Worm (Caenorhabditis elegans) whole organism, early embryonic: ENCODE measurements around the gene sre-53.

Experiments used
- B0310.2 ChIP-seq: sonication (generic microtip); optimal IDR thresholded peaks from 2 replicates; lab custom pipeline; 2016; ENCODE audit warnings: mild to moderate bottlenecking, missing genetic modification characterization, missing compliant biosample characterization
- F13C5.2 ChIP-seq: sonication (generic microtip); optimal IDR thresholded peaks from 2 replicates; lab custom pipeline; 2017; ENCODE audit warnings: mild to moderate bottlenecking, missing genetic modification characterization, inconsistent platforms, missing compliant biosample characterization
- aly-1 ChIP-seq: sonication (generic microtip); optimal IDR thresholded peaks from 2 replicates; lab custom pipeline; 2016; ENCODE audit warnings: missing genetic modification characterization, missing compliant biosample characterization
- ama-1 ChIP-seq: fragments of 150-350 bp; optimal IDR thresholded peaks from 2 replicates; lab custom pipeline; 2014
- ceh-13 ChIP-seq: fragments of 200-800 bp; sonication (Bioruptor generic); optimal IDR thresholded peaks from 2 replicates; lab custom pipeline; 2018; ENCODE audit warnings: mild to moderate bottlenecking, missing genetic modification characterization, missing compliant biosample characterization
- ceh-36 ChIP-seq: sonication (generic microtip); optimal IDR thresholded peaks from 2 replicates; lab custom pipeline; 2016; ENCODE audit warnings: missing genetic modification characterization, inconsistent platforms, missing compliant biosample characterization
- ets-7 ChIP-seq: sonication (generic microtip); optimal IDR thresholded peaks from 2 replicates; lab custom pipeline; 2016; ENCODE audit warnings: missing genotype, missing genetic modification characterization, missing compliant biosample characterization
- flt-1 ChIP-seq: fragments of 200-800 bp; sonication (Bioruptor generic); IDR thresholded peaks from 2 replicates; pipeline ENCODE4 v1.3.6; 2022; ENCODE audit warnings: missing genetic modification characterization, missing compliant biosample characterization
- hmbx-1 ChIP-seq: sonication (generic microtip); optimal IDR thresholded peaks from 2 replicates; lab custom pipeline; 2016; ENCODE audit warnings: mild to moderate bottlenecking, missing genetic modification characterization, missing compliant biosample characterization
- hmg-4 ChIP-seq: fragments of 200-800 bp; sonication (Bioruptor generic); optimal IDR thresholded peaks from 2 replicates; lab custom pipeline; 2018; ENCODE audit warnings: mild to moderate bottlenecking, missing genetic modification characterization, missing compliant biosample characterization
- hnd-1 ChIP-seq: sonication (generic microtip); optimal IDR thresholded peaks from 2 replicates; lab custom pipeline; 2016; ENCODE audit warnings: missing genetic modification characterization, missing compliant biosample characterization
- pes-1 ChIP-seq: fragments of 200-800 bp; sonication (Bioruptor generic); IDR thresholded peaks from 2 replicates; pipeline ENCODE4 v1.3.6; 2022; ENCODE audit warnings: missing genetic modification reagents, missing genetic modification characterization, missing compliant biosample characterization
- scrt-1 ChIP-seq: fragments of 200-800 bp; sonication (Bioruptor generic); IDR thresholded peaks from 2 replicates; pipeline ENCODE4 v1.3.6; 2022; ENCODE audit warnings: missing genetic modification characterization, missing compliant biosample characterization
- sea-1 ChIP-seq: fragments of 200-800 bp; sonication (Bioruptor generic); conservative IDR thresholded peaks from 2 replicates; pipeline ENCODE4 v1.3.6; 2022; ENCODE audit warnings: missing genetic modification characterization, missing compliant biosample characterization
- tbx-11 ChIP-seq: fragments of 200-800 bp; sonication (Bioruptor generic); IDR thresholded peaks from 2 replicates; pipeline ENCODE4 v1.3.6; 2022; ENCODE audit warnings: missing genetic modification characterization, missing compliant biosample characterization
- tbx-37 ChIP-seq: fragments of 200-800 bp; sonication (Bioruptor generic); conservative IDR thresholded peaks from 2 replicates; pipeline ENCODE4 v1.3.6; 2022; ENCODE audit warnings: missing genetic modification reagents, missing genetic modification characterization, missing compliant biosample characterization
- tra-4 ChIP-seq: sonication (generic microtip); optimal IDR thresholded peaks from 2 replicates; lab custom pipeline; 2017; ENCODE audit warnings: missing genetic modification characterization, missing compliant biosample characterization

The sre-53 gene

DNA sequence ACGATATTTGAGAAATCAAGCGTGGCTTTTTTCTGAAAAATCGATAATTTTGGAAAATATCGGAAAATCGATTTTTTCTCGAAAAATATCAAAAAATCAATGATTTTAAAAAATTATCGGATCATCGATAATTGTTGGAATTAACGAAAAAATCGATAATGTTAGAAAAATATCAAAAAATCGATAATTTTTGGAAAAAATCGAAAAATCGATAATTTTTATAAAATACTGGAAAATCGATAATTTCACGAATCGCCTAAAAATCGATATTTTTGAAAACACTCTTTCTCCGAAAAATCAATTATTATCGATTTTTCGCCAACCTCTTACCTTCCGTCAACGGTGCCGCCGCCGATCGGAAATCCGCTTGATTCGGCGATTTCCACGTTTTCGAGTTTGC, 22.0 kb downstream of the sre-53 start:
- TF ChIP-seq F13C5.2 (tag; lab: Kevin White, UChicago) (no peak), ets-7 (tag; lab: Kevin White, UChicago) (no peak), flt-1 (GFP tag; lab: Robert Waterston, UW) (no peak), scrt-1 (GFP tag; lab: Robert Waterston, UW) (no peak), aly-1 (tag; lab: Kevin White, UChicago) (no peak), hmbx-1 (tag; lab: Kevin White, UChicago) (no peak), tbx-37 (GFP tag; lab: Robert Waterston, UW) (no peak), pes-1 (GFP tag; lab: Robert Waterston, UW) (no peak), ceh-13 (GFP tag; lab: Kevin White, UChicago) (no peak), hmg-4 (GFP tag; lab: Kevin White, UChicago) (no peak), tra-4 (no peak), ceh-36 (tag; lab: Kevin White, UChicago) (no peak), tbx-11 (GFP tag; lab: Robert Waterston, UW) (no peak), B0310.2 (tag; lab: Kevin White, UChicago) (no peak), ama-1 (no peak), hnd-1 (tag; lab: Kevin White, UChicago) (no peak), sea-1 (GFP tag; lab: Robert Waterston, UW) (no peak)

DNA sequence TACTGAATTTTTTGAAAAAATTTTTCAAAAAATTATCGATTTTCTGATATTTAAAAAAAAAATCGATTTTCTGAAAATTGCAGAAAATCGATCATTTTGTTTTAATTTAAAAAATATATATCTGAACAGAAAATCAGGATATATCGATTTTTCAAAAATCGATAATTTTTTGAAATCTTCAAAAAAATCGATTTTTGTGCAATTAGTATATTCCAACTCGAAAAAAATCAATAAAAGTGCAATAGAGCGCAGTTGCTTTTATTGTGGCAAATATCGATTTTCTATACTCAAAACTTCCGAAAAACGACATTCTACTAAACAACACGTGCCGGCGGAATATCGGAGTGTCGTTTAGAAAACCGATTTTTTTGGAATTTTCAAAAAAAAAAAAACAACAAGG, 22.5 kb downstream of the sre-53 start:
- TF ChIP-seq hnd-1 (tag; lab: Kevin White, UChicago), result no peak
- no peak for TF ChIP-seq scrt-1 (GFP tag; lab: Robert Waterston, UW)
- TF ChIP-seq flt-1 (GFP tag; lab: Robert Waterston, UW), result no peak
- TF ChIP-seq tra-4, result no peak
- TF ChIP-seq F13C5.2 (tag; lab: Kevin White, UChicago), result no peak
- TF ChIP-seq pes-1 (GFP tag; lab: Robert Waterston, UW), result no peak
- no peak for TF ChIP-seq ceh-36 (tag; lab: Kevin White, UChicago)
- TF ChIP-seq hmg-4 (GFP tag; lab: Kevin White, UChicago), result no peak
- no peak for TF ChIP-seq B0310.2 (tag; lab: Kevin White, UChicago)
- no peak for TF ChIP-seq sea-1 (GFP tag; lab: Robert Waterston, UW)
- TF ChIP-seq tbx-11 (GFP tag; lab: Robert Waterston, UW), result no peak
- no peak for TF ChIP-seq ceh-13 (GFP tag; lab: Kevin White, UChicago)
- TF ChIP-seq aly-1 (tag; lab: Kevin White, UChicago), result no peak
- no peak for TF ChIP-seq ets-7 (tag; lab: Kevin White, UChicago)
- no peak for TF ChIP-seq tbx-37 (GFP tag; lab: Robert Waterston, UW)
- no peak for TF ChIP-seq ama-1
- TF ChIP-seq hmbx-1 (tag; lab: Kevin White, UChicago), result no peak

DNA sequence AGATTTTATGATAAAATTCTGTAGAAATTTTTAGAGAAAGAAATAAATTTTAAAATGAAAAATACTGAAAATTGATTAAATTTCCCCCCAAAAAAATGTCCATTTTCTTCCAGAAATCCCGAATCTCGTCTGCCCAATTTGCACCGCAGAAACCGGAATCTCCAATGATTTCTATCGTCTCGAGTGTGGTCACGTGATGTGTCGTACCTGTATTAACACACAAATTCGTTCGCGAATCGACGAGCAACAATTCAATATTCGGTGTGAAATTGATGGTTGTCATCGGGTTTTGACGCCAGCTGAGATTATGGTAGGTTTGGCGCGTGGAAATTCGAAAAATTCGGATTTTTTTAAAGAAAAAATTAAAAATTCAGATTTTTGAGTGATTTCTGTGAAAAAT, 26.6 kb downstream of the sre-53 start:
- TF ChIP-seq hmbx-1 (tag; lab: Kevin White, UChicago), result no peak
- TF ChIP-seq tbx-11 (GFP tag; lab: Robert Waterston, UW), result no peak
- TF ChIP-seq hmg-4 (GFP tag; lab: Kevin White, UChicago), result no peak
- TF ChIP-seq tbx-37 (GFP tag; lab: Robert Waterston, UW), result no peak
- no peak for TF ChIP-seq sea-1 (GFP tag; lab: Robert Waterston, UW)
- TF ChIP-seq F13C5.2 (tag; lab: Kevin White, UChicago), result no peak
- TF ChIP-seq pes-1 (GFP tag; lab: Robert Waterston, UW), result no peak
- no peak for TF ChIP-seq ets-7 (tag; lab: Kevin White, UChicago)
- no peak for TF ChIP-seq hnd-1 (tag; lab: Kevin White, UChicago)
- no peak for TF ChIP-seq aly-1 (tag; lab: Kevin White, UChicago)
- no peak for TF ChIP-seq flt-1 (GFP tag; lab: Robert Waterston, UW)
- TF ChIP-seq scrt-1 (GFP tag; lab: Robert Waterston, UW), result no peak
- TF ChIP-seq B0310.2 (tag; lab: Kevin White, UChicago), result no peak
- TF ChIP-seq ceh-13 (GFP tag; lab: Kevin White, UChicago), result no peak
- no peak for TF ChIP-seq ama-1
- no peak for TF ChIP-seq ceh-36 (tag; lab: Kevin White, UChicago)

DNA sequence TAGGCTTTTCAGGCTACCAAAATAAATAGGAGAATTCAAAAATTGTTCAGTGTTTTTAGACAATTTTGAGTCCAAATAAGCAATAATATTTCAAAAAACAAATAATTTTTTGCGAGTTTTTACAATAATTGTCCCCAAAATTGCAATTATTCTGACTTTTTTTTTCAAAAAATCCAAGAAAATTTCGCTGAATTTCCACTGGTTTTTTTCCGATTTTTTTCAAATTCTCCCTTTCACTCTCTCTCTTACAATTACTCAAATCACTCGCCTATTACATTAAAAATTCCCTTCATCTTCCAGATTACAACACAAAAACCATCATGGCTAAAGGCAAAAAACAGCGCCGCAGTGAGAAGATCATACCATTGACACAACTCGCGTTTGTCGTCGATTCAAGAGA, 34.1 kb downstream of the sre-53 start, which contains the start of gene Y57A10A.31:
TSS of gene Y57A10A.31 (plus strand) at position 301 of the 400 bp plus-strand sequence.
- TF ChIP-seq hmbx-1 (tag; lab: Kevin White, UChicago) (no peak), pes-1 (GFP tag; lab: Robert Waterston, UW) (no peak), ama-1 (no peak), sea-1 (GFP tag; lab: Robert Waterston, UW) (no peak), tra-4 (no peak)

DNA sequence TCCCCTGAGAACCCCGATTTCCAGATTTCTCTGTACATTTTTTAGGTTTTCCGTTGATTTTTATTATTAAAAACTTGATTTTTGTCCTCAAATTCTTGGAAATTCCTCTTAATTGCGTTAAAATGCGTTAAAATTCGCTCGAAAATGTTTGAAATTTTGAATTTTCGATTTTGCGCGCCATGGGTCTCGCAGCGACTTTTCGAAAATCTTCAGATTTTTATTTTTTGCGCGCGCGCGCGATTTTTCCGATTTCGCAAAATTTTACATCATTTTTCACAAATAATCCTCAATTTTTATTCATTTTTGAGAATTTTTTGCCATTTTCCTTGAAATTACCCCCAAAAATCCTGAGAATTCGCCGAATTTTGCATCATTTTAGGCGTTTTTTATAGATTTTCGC, 39.2 kb downstream of the sre-53 start:
- TF ChIP-seq hnd-1 (tag; lab: Kevin White, UChicago) (no peak), hmg-4 (GFP tag; lab: Kevin White, UChicago) (no peak), aly-1 (tag; lab: Kevin White, UChicago) (no peak), tbx-37 (GFP tag; lab: Robert Waterston, UW) (no peak), sea-1 (GFP tag; lab: Robert Waterston, UW) (no peak), ets-7 (tag; lab: Kevin White, UChicago) (no peak), ama-1 (no peak), pes-1 (GFP tag; lab: Robert Waterston, UW) (no peak), tbx-11 (GFP tag; lab: Robert Waterston, UW) (no peak), ceh-36 (tag; lab: Kevin White, UChicago) (no peak), scrt-1 (GFP tag; lab: Robert Waterston, UW) (no peak), ceh-13 (GFP tag; lab: Kevin White, UChicago) (no peak), F13C5.2 (tag; lab: Kevin White, UChicago) (no peak), hmbx-1 (tag; lab: Kevin White, UChicago) (no peak)

DNA sequence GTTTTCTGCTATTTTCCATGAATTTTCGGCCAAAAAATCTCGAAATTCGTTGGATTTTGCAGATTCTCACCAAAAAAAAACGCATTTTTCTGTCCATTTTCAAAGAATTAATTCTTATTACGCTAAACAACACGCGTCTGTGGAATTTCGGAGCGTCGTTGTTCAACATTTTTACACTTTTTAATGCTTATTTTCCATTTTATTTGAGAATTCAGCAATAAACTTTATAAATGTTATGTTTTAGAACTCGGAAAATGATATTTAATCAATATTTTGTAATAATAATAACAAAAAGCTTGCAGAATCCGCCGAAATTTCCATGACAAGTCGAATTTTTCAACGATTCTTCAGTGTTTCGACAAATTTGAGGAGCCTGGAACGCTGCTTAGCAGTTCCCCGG, 42.8 kb downstream of the sre-53 start, which contains the start of gene ife-5:
TSS of gene ife-5 (plus strand) at position 301 of the 400 bp plus-strand sequence.
- TF ChIP-seq sea-1 (GFP tag; lab: Robert Waterston, UW), result no peak
- TF ChIP-seq tbx-37 (GFP tag; lab: Robert Waterston, UW), result no peak
- no peak for TF ChIP-seq hmg-4 (GFP tag; lab: Kevin White, UChicago)
- TF ChIP-seq ama-1, result no peak
- TF ChIP-seq scrt-1 (GFP tag; lab: Robert Waterston, UW), result no peak
- TF ChIP-seq ceh-13 (GFP tag; lab: Kevin White, UChicago), result no peak
